Fruit fly (Drosophila melanogaster) S2 (cell line): ENCODE data around the gene alpha-Spec.

Experiments
- CG8478 ChIP-seq: fragments of >200 bp; optimal IDR thresholded peaks from 2 replicates; lab custom pipeline; 2018
- CTCF ChIP-seq, 2 experiments: fragments of >200 bp; optimal IDR thresholded peaks; 2 replicates each; lab custom pipeline; 2018

DNA sequence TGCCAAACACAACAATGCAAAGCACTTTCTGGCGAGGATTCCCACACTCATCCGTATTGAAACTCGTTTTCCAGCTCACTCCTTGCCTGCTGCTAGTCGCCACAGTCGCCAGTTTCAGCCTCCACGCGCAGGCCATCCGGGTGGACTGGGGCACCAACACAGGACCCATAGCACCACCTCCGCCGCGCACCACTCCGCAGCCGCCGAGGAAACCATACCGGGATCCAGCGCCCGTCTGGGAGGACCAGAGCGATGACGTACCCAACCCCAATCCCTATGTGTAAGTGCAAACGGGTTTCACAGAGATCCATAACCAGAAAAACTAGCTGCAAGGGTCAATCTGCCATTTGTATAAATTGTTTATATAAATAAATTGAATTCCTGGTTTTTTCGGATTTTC is 26.0 kb upstream of the alpha-Spec start:
- no peak for TF ChIP-seq CG8478 (lab: Kevin White, UChicago)
- no peak for TF ChIP-seq CTCF (optimal IDR thresholded peaks at IDR 0.05; lab: Kevin White, UChicago)
